Fruit fly (Drosophila melanogaster) whole organism, embryonic: ENCODE data around the gene CG17343.

Experiments used
- Atf6 ChIP-seq: fragments of 200-800 bp; sonication (Bioruptor generic); IDR thresholded peaks from 2 replicates; pipeline ENCODE4 v1.3.6; 2022; ENCODE audit warnings: missing biosample characterization, missing genetic modification characterization
- Blimp-1 ChIP-seq: fragments of 200-800 bp; sonication (Bioruptor generic); optimal IDR thresholded peaks from 3 replicates; lab custom pipeline; 2018; ENCODE audit warnings: missing biosample characterization, missing genetic modification characterization, mild to moderate bottlenecking, moderate library complexity, missing genetic modification reagents
- CG11560 ChIP-seq: fragments of 200-800 bp; sonication (Bioruptor generic); IDR thresholded peaks from 3 replicates; pipeline ENCODE4 v1.3.6; 2022; ENCODE audit warnings: missing biosample characterization, missing genetic modification characterization
- CG12391 ChIP-seq: fragments of 200-800 bp; sonication (Bioruptor generic); optimal IDR thresholded peaks from 3 replicates; lab custom pipeline; 2018; ENCODE audit warnings: missing biosample characterization, mild to moderate bottlenecking, missing genetic modification characterization, moderate library complexity
- CG12769 ChIP-seq: fragments of 200-800 bp; sonication (Bioruptor generic); optimal IDR thresholded peaks from 2 replicates; lab custom pipeline; 2019; ENCODE audit warnings: missing biosample characterization, mild to moderate bottlenecking, missing genetic modification characterization, moderate library complexity
- CG13624 ChIP-seq: fragments of 200-800 bp; sonication (Bioruptor generic); optimal IDR thresholded peaks from 2 replicates; lab custom pipeline; 2016; ENCODE audit warnings: missing biosample characterization, missing genetic modification characterization
- CG13775 ChIP-seq: fragments of 200-800 bp; sonication (Bioruptor generic); optimal IDR thresholded peaks from 3 replicates; lab custom pipeline; 2017; ENCODE audit warnings: missing biosample characterization, mild to moderate bottlenecking, missing genetic modification characterization
- CG14710 ChIP-seq: fragments of 200-800 bp; sonication (Bioruptor generic); optimal IDR thresholded peaks from 3 replicates; lab custom pipeline; 2019; ENCODE audit warnings: missing biosample characterization, mild to moderate bottlenecking, missing genetic modification characterization, moderate library complexity
- CG15514 ChIP-seq: fragments of 200-800 bp; sonication (Bioruptor generic); optimal IDR thresholded peaks from 3 replicates; lab custom pipeline; 2017; ENCODE audit warnings: missing biosample characterization, missing genetic modification characterization, mild to moderate bottlenecking, moderate library complexity, missing genetic modification reagents
- CG17912 ChIP-seq: fragments of 200-800 bp; sonication (Bioruptor generic); optimal IDR thresholded peaks from 2 replicates; lab custom pipeline; 2018; ENCODE audit warnings: missing biosample characterization, mild to moderate bottlenecking, missing genetic modification characterization
- CG1792 ChIP-seq: fragments of 200-800 bp; sonication (Bioruptor generic); optimal IDR thresholded peaks from 2 replicates; lab custom pipeline; 2016; ENCODE audit warnings: missing biosample characterization, missing genetic modification characterization
- CG2202 ChIP-seq: fragments of 200-800 bp; sonication (Bioruptor generic); optimal IDR thresholded peaks from 2 replicates; lab custom pipeline; 2018; ENCODE audit warnings: missing biosample characterization, mild to moderate bottlenecking, missing genetic modification characterization
- CG30020 ChIP-seq: fragments of 200-800 bp; optimal IDR thresholded peaks from 2 replicates; lab custom pipeline; 2019; ENCODE audit warnings: missing biosample characterization, mild to moderate bottlenecking, missing genetic modification characterization, moderate library complexity
- CG31388 ChIP-seq: fragments of 200-800 bp; sonication (Bioruptor generic); optimal IDR thresholded peaks from 2 replicates; lab custom pipeline; 2016; ENCODE audit warnings: missing biosample characterization, missing genetic modification characterization
- CG3847 ChIP-seq: fragments of 200-800 bp; sonication (Bioruptor generic); IDR thresholded peaks from 2 replicates; pipeline ENCODE4 v1.3.6; 2022; ENCODE audit warnings: missing biosample characterization, missing genetic modification characterization
- CG42726 ChIP-seq: fragments of 200-800 bp; sonication (Bioruptor generic); IDR thresholded peaks from 2 replicates; pipeline ENCODE4 v1.3.6; 2022; ENCODE audit warnings: missing biosample characterization, missing genetic modification characterization; ENCODE audit not compliant: partially characterized antibody
- CG43689 ChIP-seq: fragments of 200-800 bp; sonication (Bioruptor generic); IDR thresholded peaks from 2 replicates; pipeline ENCODE4 v1.3.6; 2022; ENCODE audit warnings: missing biosample characterization, missing genetic modification characterization
- CG6765 ChIP-seq: fragments of 200-800 bp; sonication (Bioruptor generic); optimal IDR thresholded peaks from 3 replicates; lab custom pipeline; 2017; ENCODE audit warnings: missing biosample characterization, mild to moderate bottlenecking, missing genetic modification characterization
- CG7963 ChIP-seq: fragments of 200-800 bp; sonication (Bioruptor generic); IDR thresholded peaks from 3 replicates; pipeline ENCODE4 v1.3.6; 2022; ENCODE audit warnings: missing biosample characterization, missing genetic modification characterization; ENCODE audit not compliant: partially characterized antibody
- CG8944 ChIP-seq: fragments of 200-800 bp; sonication (Bioruptor generic); optimal IDR thresholded peaks from 3 replicates; lab custom pipeline; 2016; ENCODE audit warnings: missing biosample characterization, missing genetic modification characterization
- Dip2 ChIP-seq: fragments of 200-800 bp; sonication (Bioruptor generic); IDR thresholded peaks from 2 replicates; pipeline ENCODE4 v1.3.6; 2022; ENCODE audit warnings: missing biosample characterization, missing genetic modification characterization
- Doc3 ChIP-seq: fragments of 200-800 bp; sonication (Bioruptor generic); IDR thresholded peaks from 3 replicates; pipeline ENCODE4 v1.3.6; 2022; ENCODE audit warnings: missing biosample characterization, missing genetic modification characterization; ENCODE audit not compliant: partially characterized antibody
- Dref ChIP-seq: fragments of 200-800 bp; sonication (Bioruptor generic); IDR thresholded peaks from 2 replicates; pipeline ENCODE4 v1.3.6; 2022; ENCODE audit warnings: missing biosample characterization, missing genetic modification characterization
- Elba2 ChIP-seq: fragments of 200-800 bp; sonication (Bioruptor generic); optimal IDR thresholded peaks from 3 replicates; lab custom pipeline; 2016; ENCODE audit warnings: missing biosample characterization, missing genetic modification characterization
- Fer1 ChIP-seq: fragments of 200-800 bp; sonication (Bioruptor generic); optimal IDR thresholded peaks from 2 replicates; lab custom pipeline; 2017; ENCODE audit warnings: missing biosample characterization, mild to moderate bottlenecking, missing genetic modification characterization
- H15 ChIP-seq: fragments of 200-800 bp; sonication (Bioruptor generic); IDR thresholded peaks from 3 replicates; pipeline ENCODE4 v1.3.6; 2022; ENCODE audit warnings: missing biosample characterization, missing genetic modification characterization
- Myb ChIP-seq: fragments of 200-800 bp; sonication (Bioruptor generic); optimal IDR thresholded peaks from 2 replicates; lab custom pipeline; 2016; ENCODE audit warnings: missing biosample characterization, missing genetic modification characterization
- Optix ChIP-seq: fragments of 200-800 bp; sonication (Bioruptor generic); IDR thresholded peaks from 3 replicates; pipeline ENCODE4 v1.3.6; 2022; ENCODE audit warnings: missing biosample characterization, missing genetic modification characterization
- Sin3A ChIP-seq: fragments of >200 bp; optimal IDR thresholded peaks from 2 replicates; lab custom pipeline; 2018
- YL-1 ChIP-seq: fragments of 200-800 bp; sonication (Bioruptor generic); optimal IDR thresholded peaks from 3 replicates; lab custom pipeline; 2017; ENCODE audit warnings: missing biosample characterization, mild to moderate bottlenecking, missing genetic modification characterization
- bab2 ChIP-seq: fragments of 200-800 bp; sonication (Bioruptor generic); optimal IDR thresholded peaks from 2 replicates; lab custom pipeline; 2016; ENCODE audit warnings: missing biosample characterization, missing genetic modification characterization
- br ChIP-seq: fragments of >200 bp; optimal IDR thresholded peaks from 2 replicates; lab custom pipeline; 2017
- btn ChIP-seq: fragments of 200-800 bp; sonication (Bioruptor generic); optimal IDR thresholded peaks from 2 replicates; lab custom pipeline; 2016; ENCODE audit warnings: missing biosample characterization, missing genetic modification characterization
- cad ChIP-seq: fragments of >200 bp; optimal IDR thresholded peaks from 2 replicates; lab custom pipeline; 2017; ENCODE audit warnings: missing biosample characterization, missing genetic modification characterization
- chif ChIP-seq, 2 experiments: fragments of 200-800 bp; sonication (Bioruptor generic); optimal IDR thresholded peaks; 3 replicates each; lab custom pipeline; 2016; ENCODE audit warnings: missing biosample characterization in 2 of 2, missing genetic modification characterization in 2 of 2
- cwo ChIP-seq: fragments of 200-800 bp; sonication (Bioruptor generic); optimal IDR thresholded peaks from 3 replicates; lab custom pipeline; 2017; ENCODE audit warnings: missing biosample characterization, missing genetic modification characterization, mild to moderate bottlenecking, moderate library complexity, missing genetic modification reagents
- dati ChIP-seq: fragments of 200-800 bp; sonication (Bioruptor generic); IDR thresholded peaks from 2 replicates; pipeline ENCODE4 v1.3.6; 2022; ENCODE audit warnings: missing biosample characterization, missing genetic modification characterization
- fd64A ChIP-seq: fragments of 200-800 bp; sonication (Bioruptor generic); optimal IDR thresholded peaks from 3 replicates; lab custom pipeline; 2018; ENCODE audit warnings: missing biosample characterization, mild to moderate bottlenecking, missing genetic modification characterization
- insv ChIP-seq, 2 experiments: fragments of 200-800 bp; sonication (Bioruptor generic); optimal IDR thresholded peaks; 3 replicates each; lab custom pipeline; 2016 to 2018; ENCODE audit warnings: missing biosample characterization in 2 of 2, missing genetic modification characterization in 2 of 2
- jing ChIP-seq: fragments of 200-800 bp; sonication (Bioruptor generic); optimal IDR thresholded peaks from 2 replicates; lab custom pipeline; 2018; ENCODE audit warnings: missing biosample characterization, mild to moderate bottlenecking, missing genetic modification characterization
- jumu ChIP-seq: fragments of 200-800 bp; sonication (Bioruptor generic); optimal IDR thresholded peaks from 3 replicates; lab custom pipeline; 2016; ENCODE audit warnings: missing biosample characterization, missing genetic modification characterization
- klu ChIP-seq: fragments of 200-800 bp; sonication (Bioruptor generic); IDR thresholded peaks from 2 replicates; pipeline ENCODE4 v1.3.6; 2022; ENCODE audit warnings: missing biosample characterization, missing genetic modification characterization
- p53 ChIP-seq: fragments of 200-800 bp; sonication (Bioruptor generic); optimal IDR thresholded peaks from 2 replicates; lab custom pipeline; 2016; ENCODE audit warnings: missing biosample characterization, missing genetic modification characterization
- peb ChIP-seq: fragments of 200-800 bp; sonication (Bioruptor generic); IDR thresholded peaks from 2 replicates; pipeline ENCODE4 v1.3.6; 2022; ENCODE audit warnings: missing biosample characterization, missing genetic modification characterization
- pfk ChIP-seq: fragments of 200-800 bp; sonication (Bioruptor generic); optimal IDR thresholded peaks from 2 replicates; lab custom pipeline; 2018; ENCODE audit warnings: missing biosample characterization, mild to moderate bottlenecking, missing genetic modification characterization, moderate library complexity
- pita ChIP-seq: fragments of 200-800 bp; sonication (Bioruptor generic); optimal IDR thresholded peaks from 2 replicates; lab custom pipeline; 2017; ENCODE audit warnings: missing biosample characterization, mild to moderate bottlenecking, missing genetic modification characterization
- ro ChIP-seq: fragments of 200-800 bp; sonication (Bioruptor generic); IDR thresholded peaks from 2 replicates; pipeline ENCODE4 v1.3.6; 2022; ENCODE audit warnings: missing biosample characterization, missing genetic modification characterization
- sim ChIP-seq: fragments of 200-800 bp; sonication (Bioruptor generic); IDR thresholded peaks from 2 replicates; pipeline ENCODE4 v1.3.6; 2022; ENCODE audit warnings: missing biosample characterization, missing genetic modification characterization
- stc ChIP-seq: fragments of 200-800 bp; sonication (Bioruptor generic); IDR thresholded peaks from 2 replicates; pipeline ENCODE4 v1.3.6; 2022; ENCODE audit warnings: missing biosample characterization, missing genetic modification characterization
- tup ChIP-seq: fragments of 200-800 bp; sonication (Bioruptor generic); optimal IDR thresholded peaks from 2 replicates; lab custom pipeline; 2016; ENCODE audit warnings: missing biosample characterization, mild to moderate bottlenecking, missing genetic modification characterization, moderate library complexity
- vnd ChIP-seq: fragments of 200-800 bp; sonication (Bioruptor generic); IDR thresholded peaks from 3 replicates; pipeline ENCODE4 v1.3.6; 2022; ENCODE audit warnings: missing biosample characterization, missing genetic modification characterization; ENCODE audit not compliant: partially characterized antibody
- wek ChIP-seq: fragments of 200-800 bp; sonication (Bioruptor generic); optimal IDR thresholded peaks from 3 replicates; lab custom pipeline; 2018; ENCODE audit warnings: missing biosample characterization, mild to moderate bottlenecking, missing genetic modification characterization, moderate library complexity
- zen2 ChIP-seq: fragments of 200-800 bp; sonication (Bioruptor generic); IDR thresholded peaks from 3 replicates; pipeline ENCODE4 v1.3.6; 2022; ENCODE audit warnings: missing biosample characterization, missing genetic modification characterization; ENCODE audit not compliant: partially characterized antibody

CG17343 gene

DNA sequence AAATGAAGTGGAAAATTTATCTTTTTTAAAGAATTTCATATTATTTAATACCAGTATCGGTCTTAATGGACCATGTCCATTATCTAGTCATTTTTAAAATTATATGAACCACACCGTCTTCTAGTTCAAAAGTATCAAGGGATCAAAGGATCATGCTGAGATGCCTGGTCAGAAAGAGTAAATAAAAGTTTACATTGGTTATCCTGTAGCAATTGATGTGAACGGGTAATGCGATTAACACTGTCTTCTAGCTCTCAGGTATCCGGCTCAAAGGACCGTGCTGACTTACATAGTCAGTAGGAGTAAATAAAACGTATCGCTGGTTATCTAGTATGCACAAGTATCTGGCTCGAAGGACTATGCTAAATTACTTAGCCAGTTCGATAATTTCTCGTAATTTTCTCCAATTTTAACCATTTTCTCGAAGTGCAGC lies 45.6 kb upstream of the CG17343 start (continued):
- TF ChIP-seq wek (GFP tag; lab: Kevin White, UChicago): no peak
- TF ChIP-seq CG30020 (tag; lab: Kevin White, UChicago): no peak
- TF ChIP-seq vnd (GFP tag; lab: Robert Waterston, UW): no peak
- no peak for TF ChIP-seq peb (GFP tag; lab: Robert Waterston, UW)
- no peak for TF ChIP-seq YL-1
- no peak for TF ChIP-seq br (lab: Kevin White, UChicago)
- TF ChIP-seq zen2: no peak
- TF ChIP-seq jing (GFP tag; lab: Kevin White, UChicago): no peak
- TF ChIP-seq Doc3 (GFP tag; lab: Robert Waterston, UW): no peak
- TF ChIP-seq Elba2 (GFP tag; lab: Kevin White, UChicago): no peak
- TF ChIP-seq Sin3A: no peak
- peak; percentile 35 for TF ChIP-seq CG14710 (tag; lab: Kevin White, UChicago)
- TF ChIP-seq H15 (GFP tag; lab: Robert Waterston, UW): no peak
- no peak for TF ChIP-seq CG1792
- no peak for TF ChIP-seq cad (GFP tag; lab: Kevin White, UChicago)
- TF ChIP-seq Dref (GFP tag; lab: Robert Waterston, UW): no peak
- no peak for TF ChIP-seq chif (GFP tag; optimal IDR thresholded peaks at IDR 0.05; lab: Kevin White, UChicago)
- TF ChIP-seq Atf6: no peak
- no peak for TF ChIP-seq CG2202 (tag; lab: Kevin White, UChicago)
- TF ChIP-seq CG8944 (GFP tag; lab: Kevin White, UChicago): no peak
- no peak for TF ChIP-seq CG6765 (GFP tag; lab: Kevin White, UChicago)
- TF ChIP-seq btn (GFP tag; lab: Kevin White, UChicago): no peak
- no peak for TF ChIP-seq CG7963 (GFP tag; lab: Robert Waterston, UW)
- TF ChIP-seq CG42726: no peak
- no peak for TF ChIP-seq p53 (GFP tag; lab: Kevin White, UChicago)
- TF ChIP-seq cwo (GFP tag; lab: Kevin White, UChicago): no peak
- no peak for TF ChIP-seq insv (GFP tag; optimal IDR thresholded peaks at IDR 0.05; lab: Kevin White, UChicago)
- TF ChIP-seq CG13775 (GFP tag; lab: Kevin White, UChicago): peak; percentile 35
- peak; percentile 3 for TF ChIP-seq CG12769 (tag; lab: Kevin White, UChicago)
- TF ChIP-seq jumu (GFP tag; lab: Kevin White, UChicago): no peak
- TF ChIP-seq CG3847 (GFP tag; lab: Robert Waterston, UW): no peak
- TF ChIP-seq CG13624 (GFP tag; lab: Kevin White, UChicago): no peak
- no peak for TF ChIP-seq CG43689 (GFP tag; lab: Robert Waterston, UW)
- TF ChIP-seq dati (GFP tag; lab: Robert Waterston, UW): no peak
- TF ChIP-seq sim (GFP tag; lab: Robert Waterston, UW): no peak
- peak; percentile 24 for TF ChIP-seq Fer1
- TF ChIP-seq CG17912: no peak
- no peak for TF ChIP-seq pita (GFP tag; lab: Kevin White, UChicago)
- TF ChIP-seq klu (GFP tag; lab: Robert Waterston, UW): no peak
- no peak for TF ChIP-seq Optix (GFP tag; lab: Robert Waterston, UW)
- TF ChIP-seq CG12391 (tag; lab: Kevin White, UChicago): peak; percentile 7
- 0 out of 3 replicates have a peak, but pooled peaks have one; percentile 42 for TF ChIP-seq CG11560 (tag; lab: Robert Waterston, UW)
- TF ChIP-seq CG31388: no peak
- no peak for TF ChIP-seq bab2 (GFP tag; lab: Kevin White, UChicago)
- TF ChIP-seq tup (GFP tag; lab: Kevin White, UChicago): no peak
- no peak for TF ChIP-seq ro (GFP tag; lab: Robert Waterston, UW)
- no peak for TF ChIP-seq Myb
- TF ChIP-seq CG15514: no peak
- no peak for TF ChIP-seq Blimp-1 (GFP tag; lab: Kevin White, UChicago)
- TF ChIP-seq fd64A (GFP tag; lab: Kevin White, UChicago): no peak
- TF ChIP-seq pfk (GFP tag; lab: Kevin White, UChicago): no peak
- TF ChIP-seq Dip2 (GFP tag; lab: Robert Waterston, UW): no peak
- TF ChIP-seq stc: no peak
